Fruit fly (Drosophila melanogaster) whole organism, embryonic: ENCODE measurements around the gene Aatf.

Experiments
- Adf1 ChIP-seq: fragments of 200-800 bp; sonication (Bioruptor generic); IDR thresholded peaks from 2 replicates; pipeline ENCODE4 v1.3.6; 2022; ENCODE audit warnings: missing biosample characterization, missing genetic modification characterization
- Atf3 ChIP-seq: fragments of 200-800 bp; sonication (Bioruptor generic); optimal IDR thresholded peaks from 3 replicates; lab custom pipeline; 2016; ENCODE audit warnings: missing biosample characterization, missing genetic modification characterization
- Atf6 ChIP-seq: fragments of 200-800 bp; sonication (Bioruptor generic); IDR thresholded peaks from 2 replicates; pipeline ENCODE4 v1.3.6; 2022; ENCODE audit warnings: missing biosample characterization, missing genetic modification characterization
- B-H2 ChIP-seq: fragments of 200-800 bp; sonication (Bioruptor generic); optimal IDR thresholded peaks from 2 replicates; lab custom pipeline; 2018; ENCODE audit warnings: missing biosample characterization, mild to moderate bottlenecking, missing genetic modification characterization
- BEAF-32 ChIP-seq: fragments of 200-800 bp; sonication (Bioruptor generic); optimal IDR thresholded peaks from 3 replicates; lab custom pipeline; 2017; ENCODE audit warnings: missing biosample characterization, missing genetic modification characterization, mild to moderate bottlenecking, moderate library complexity, missing genetic modification reagents
- Bteb2 ChIP-seq: fragments of 200-800 bp; sonication (Bioruptor generic); optimal IDR thresholded peaks from 2 replicates; lab custom pipeline; 2016; ENCODE audit warnings: missing biosample characterization, missing genetic modification characterization
- CG10147 ChIP-seq: fragments of 200-800 bp; sonication (Bioruptor generic); optimal IDR thresholded peaks from 2 replicates; lab custom pipeline; 2019; ENCODE audit warnings: missing biosample characterization, mild to moderate bottlenecking, missing genetic modification characterization, moderate library complexity
- CG1024 ChIP-seq: fragments of 200-800 bp; sonication (Bioruptor generic); IDR thresholded peaks from 2 replicates; pipeline ENCODE4 v1.3.6; 2022; ENCODE audit warnings: missing biosample characterization, missing genetic modification characterization
- CG11560 ChIP-seq: fragments of 200-800 bp; sonication (Bioruptor generic); IDR thresholded peaks from 3 replicates; pipeline ENCODE4 v1.3.6; 2022; ENCODE audit warnings: missing biosample characterization, missing genetic modification characterization
- CG13894 ChIP-seq: fragments of 200-800 bp; sonication (Bioruptor generic); optimal IDR thresholded peaks from 3 replicates; lab custom pipeline; 2018; ENCODE audit warnings: missing biosample characterization, mild to moderate bottlenecking, missing genetic modification characterization, moderate library complexity
- CG14050 ChIP-seq: fragments of 200-800 bp; sonication (Bioruptor generic); IDR thresholded peaks from 3 replicates; pipeline ENCODE4 v1.3.6; 2022; ENCODE audit warnings: missing biosample characterization, missing genetic modification characterization
- CG16863 ChIP-seq: fragments of 200-800 bp; sonication (Bioruptor generic); optimal IDR thresholded peaks from 3 replicates; lab custom pipeline; 2016; ENCODE audit warnings: missing biosample characterization, missing genetic modification characterization
- CG17361 ChIP-seq: fragments of 200-800 bp; sonication (Bioruptor generic); IDR thresholded peaks from 3 replicates; pipeline ENCODE4 v1.3.6; 2022; ENCODE audit warnings: missing biosample characterization, missing genetic modification characterization
- CG32532 ChIP-seq: fragments of 200-800 bp; sonication (Bioruptor generic); IDR thresholded peaks from 2 replicates; pipeline ENCODE4 v1.3.6; 2022; ENCODE audit warnings: missing biosample characterization, missing genetic modification characterization
- CG33557 ChIP-seq: fragments of 200-800 bp; sonication (Bioruptor generic); optimal IDR thresholded peaks from 2 replicates; lab custom pipeline; 2019; ENCODE audit warnings: missing biosample characterization, mild to moderate bottlenecking, missing genetic modification characterization, moderate library complexity
- CG3995 ChIP-seq: fragments of 200-800 bp; sonication (Bioruptor generic); optimal IDR thresholded peaks from 3 replicates; lab custom pipeline; 2016; ENCODE audit warnings: missing biosample characterization, missing genetic modification characterization
- CG4424 ChIP-seq: fragments of 200-800 bp; sonication (Bioruptor generic); optimal IDR thresholded peaks from 3 replicates; lab custom pipeline; 2016; ENCODE audit warnings: missing biosample characterization, missing genetic modification characterization
- CG4730 ChIP-seq: fragments of 200-800 bp; sonication (Bioruptor generic); IDR thresholded peaks from 2 replicates; pipeline ENCODE4 v1.3.6; 2022; ENCODE audit warnings: missing biosample characterization, missing genetic modification characterization
- CG6765 ChIP-seq: fragments of 200-800 bp; sonication (Bioruptor generic); optimal IDR thresholded peaks from 3 replicates; lab custom pipeline; 2017; ENCODE audit warnings: missing biosample characterization, mild to moderate bottlenecking, missing genetic modification characterization
- CG7271 ChIP-seq: fragments of 200-800 bp; sonication (Bioruptor generic); optimal IDR thresholded peaks from 2 replicates; lab custom pipeline; 2018; ENCODE audit warnings: missing biosample characterization, mild to moderate bottlenecking, missing genetic modification characterization, moderate library complexity
- Dll ChIP-seq: fragments of 200-800 bp; sonication (Bioruptor generic); IDR thresholded peaks from 4 replicates; pipeline ENCODE4 v1.3.6; 2022; ENCODE audit warnings: missing biosample characterization, missing genetic modification characterization; ENCODE audit not compliant: partially characterized antibody
- Ets65A ChIP-seq: fragments of 200-800 bp; sonication (Bioruptor generic); peaks from one replicate; lab custom pipeline; 2016; ENCODE audit warnings: missing biosample characterization, missing genetic modification characterization
- HLH3B ChIP-seq: fragments of 200-800 bp; sonication (Bioruptor generic); IDR thresholded peaks from 2 replicates; pipeline ENCODE4 v1.3.6; 2022; ENCODE audit warnings: missing biosample characterization, missing genetic modification characterization
- HLH54F ChIP-seq: fragments of 200-800 bp; sonication (Bioruptor generic); optimal IDR thresholded peaks from 3 replicates; lab custom pipeline; 2016; ENCODE audit warnings: missing biosample characterization, missing genetic modification characterization
- Lhr ChIP-seq: fragments of 200-800 bp; sonication (Bioruptor generic); optimal IDR thresholded peaks from 3 replicates; lab custom pipeline; 2017; ENCODE audit warnings: mild to moderate bottlenecking, missing biosample characterization, missing genetic modification reagents, missing genetic modification characterization
- Med ChIP-seq: fragments of 200-800 bp; sonication (Bioruptor generic); peaks from one replicate; lab custom pipeline; 2016; ENCODE audit warnings: missing biosample characterization, missing genetic modification characterization, mild to moderate bottlenecking, inconsistent platforms, moderate library complexity
- NC2α ChIP-seq: fragments of 200-800 bp; sonication (Bioruptor generic); optimal IDR thresholded peaks from 2 replicates; lab custom pipeline; 2016; ENCODE audit warnings: missing biosample characterization, missing genetic modification characterization
- NFAT ChIP-seq: fragments of 200-800 bp; sonication (Bioruptor generic); IDR thresholded peaks from 2 replicates; pipeline ENCODE4 v1.3.6; 2022; ENCODE audit warnings: missing biosample characterization, missing genetic modification characterization
- Pdp1 ChIP-seq, 2 experiments: fragments of 200-800 bp; sonication (Bioruptor generic); optimal IDR thresholded peaks; 3 replicates each; lab custom pipeline; 2016; ENCODE audit warnings: missing biosample characterization in 2 of 2, missing genetic modification characterization in 2 of 2, mild to moderate bottlenecking in 1 of 2, moderate library complexity in 1 of 2
- Stat92E ChIP-seq, 3 experiments: fragments of >200 bp in 2 of 3; fragments of 200-800 bp in 1 of 3; sonication (Bioruptor generic) in 1 of 3; optimal IDR thresholded peaks; 2 replicates each; lab custom pipeline; 2017 to 2019; ENCODE audit warnings: missing biosample characterization in 3 of 3, missing genetic modification characterization in 3 of 3, mild to moderate bottlenecking in 1 of 3, moderate library complexity in 1 of 3
- az2 ChIP-seq: fragments of 200-800 bp; sonication (Bioruptor generic); optimal IDR thresholded peaks from 3 replicates; lab custom pipeline; 2016; ENCODE audit warnings: missing biosample characterization, missing genetic modification characterization
- btn ChIP-seq: fragments of 200-800 bp; sonication (Bioruptor generic); optimal IDR thresholded peaks from 2 replicates; lab custom pipeline; 2016; ENCODE audit warnings: missing biosample characterization, missing genetic modification characterization
- crc ChIP-seq: fragments of 200-800 bp; sonication (Bioruptor generic); optimal IDR thresholded peaks from 2 replicates; lab custom pipeline; 2016; ENCODE audit warnings: missing biosample characterization, missing genetic modification characterization
- danr ChIP-seq: fragments of 200-800 bp; sonication (Bioruptor generic); IDR thresholded peaks from 2 replicates; pipeline ENCODE4 v1.3.6; 2022; ENCODE audit warnings: missing biosample characterization, missing genetic modification characterization
- dati ChIP-seq: fragments of 200-800 bp; sonication (Bioruptor generic); IDR thresholded peaks from 2 replicates; pipeline ENCODE4 v1.3.6; 2022; ENCODE audit warnings: missing biosample characterization, missing genetic modification characterization
- fd3F ChIP-seq: fragments of 200-800 bp; sonication (Bioruptor generic); optimal IDR thresholded peaks from 2 replicates; lab custom pipeline; 2018; ENCODE audit warnings: missing biosample characterization, mild to moderate bottlenecking, missing genetic modification characterization, moderate library complexity
- gro ChIP-seq: fragments of 200-800 bp; sonication (Bioruptor generic); optimal IDR thresholded peaks from 2 replicates; lab custom pipeline; 2016; ENCODE audit warnings: missing biosample characterization, missing genetic modification characterization
- kni ChIP-seq: fragments of 200-800 bp; sonication (Bioruptor generic); optimal IDR thresholded peaks from 3 replicates; lab custom pipeline; 2017; ENCODE audit warnings: mild to moderate bottlenecking, missing biosample characterization, missing genetic modification reagents, missing genetic modification characterization
- knrl ChIP-seq: fragments of 200-800 bp; sonication (Bioruptor generic); IDR thresholded peaks from 3 replicates; pipeline ENCODE4 v1.3.6; 2022; ENCODE audit warnings: missing biosample characterization, missing genetic modification characterization; ENCODE audit not compliant: partially characterized antibody
- odd ChIP-seq: fragments of 200-800 bp; sonication (Bioruptor generic); optimal IDR thresholded peaks from 2 replicates; lab custom pipeline; 2017; ENCODE audit warnings: missing biosample characterization, mild to moderate bottlenecking, missing genetic modification characterization
- rib ChIP-seq: fragments of 200-800 bp; sonication (Bioruptor generic); IDR thresholded peaks from 2 replicates; pipeline ENCODE4 v1.3.6; 2022; ENCODE audit warnings: missing biosample characterization, missing genetic modification characterization
- sc ChIP-seq, 3 experiments: fragments of >200 bp in 2 of 3; fragments of 200-800 bp in 1 of 3; sonication (Bioruptor generic) in 1 of 3; optimal IDR thresholded peaks; 2 replicates in 2 of 3; 3 replicates in 1 of 3; lab custom pipeline; 2017; ENCODE audit warnings: mild to moderate bottlenecking in 1 of 3, missing biosample characterization in 1 of 3, missing genetic modification characterization in 1 of 3, missing genetic modification reagents in 1 of 3
- sima ChIP-seq: fragments of 200-800 bp; sonication (Bioruptor generic); optimal IDR thresholded peaks from 2 replicates; lab custom pipeline; 2016; ENCODE audit warnings: missing biosample characterization, missing genetic modification characterization
- so ChIP-seq: fragments of 200-800 bp; sonication (Bioruptor generic); IDR thresholded peaks from 3 replicates; pipeline ENCODE4 v1.3.6; 2022; ENCODE audit warnings: missing biosample characterization, missing genetic modification characterization
- sr ChIP-seq: fragments of 200-800 bp; sonication (Bioruptor generic); IDR thresholded peaks from 3 replicates; pipeline ENCODE4 v1.3.6; 2022; ENCODE audit warnings: missing biosample characterization, missing genetic modification characterization
- toy ChIP-seq: fragments of 200-800 bp; sonication (Bioruptor generic); IDR thresholded peaks from 2 replicates; pipeline ENCODE4 v1.3.6; 2022; ENCODE audit warnings: missing biosample characterization, missing genetic modification characterization
- trem ChIP-seq: fragments of 200-800 bp; optimal IDR thresholded peaks from 3 replicates; lab custom pipeline; 2019; ENCODE audit warnings: missing biosample characterization, mild to moderate bottlenecking, missing genetic modification characterization, moderate library complexity
- tup ChIP-seq: fragments of 200-800 bp; sonication (Bioruptor generic); optimal IDR thresholded peaks from 2 replicates; lab custom pipeline; 2016; ENCODE audit warnings: missing biosample characterization, mild to moderate bottlenecking, missing genetic modification characterization, moderate library complexity

Aatf gene

DNA sequence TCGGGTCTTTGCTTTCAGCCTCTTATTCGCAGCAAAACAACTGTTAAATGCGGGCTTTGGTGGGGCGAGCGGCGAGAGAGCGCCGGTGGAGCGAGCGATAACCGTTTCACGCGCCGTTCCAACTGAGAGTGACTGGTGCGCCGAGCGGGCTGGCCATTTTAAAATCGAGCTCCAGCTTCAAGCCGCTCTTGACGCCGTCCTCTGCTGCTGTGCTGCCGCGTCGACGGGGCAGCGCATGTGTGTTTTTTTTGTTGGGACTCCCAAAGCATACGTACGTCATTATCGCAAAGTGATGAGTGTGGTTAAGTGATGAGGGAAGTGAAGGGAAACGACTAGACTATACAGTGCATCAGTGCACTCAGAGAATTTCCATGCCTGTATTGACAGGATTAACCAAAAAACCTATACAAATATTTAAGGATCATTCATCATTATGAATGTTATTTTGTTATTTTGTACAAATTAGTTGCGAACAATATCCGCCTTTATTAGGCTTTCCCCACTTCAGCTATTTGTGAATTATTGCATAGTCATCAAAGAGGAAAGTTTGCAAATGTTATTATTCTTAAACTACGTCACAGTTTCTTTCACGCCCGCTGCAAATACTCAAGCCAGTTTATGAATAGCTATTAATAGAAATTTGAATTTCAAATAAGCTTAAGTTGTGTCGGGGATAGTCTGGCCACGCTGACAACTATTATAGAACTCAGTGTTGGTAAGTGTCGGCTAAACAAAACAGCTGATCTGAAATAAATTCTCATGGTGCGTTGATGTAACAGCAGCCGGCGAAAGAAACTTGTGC, 44.0 kb upstream of the Aatf start, which contains the start of gene Spn27A (continued):
- peak; percentile 70 for TF ChIP-seq HLH54F (GFP tag; lab: Kevin White, UChicago)
- peak; percentile 1 for TF ChIP-seq btn (GFP tag; lab: Kevin White, UChicago)
- no peak for TF ChIP-seq sr
- TF ChIP-seq HLH3B (GFP tag; lab: Robert Waterston, UW): peak; percentile 54
- no peak for TF ChIP-seq sima (GFP tag; lab: Kevin White, UChicago)
- peak; percentile 54 for TF ChIP-seq Lhr (GFP tag; lab: Kevin White, UChicago)
- no peak for TF ChIP-seq CG1024 (GFP tag; lab: Robert Waterston, UW)
- TF ChIP-seq tup (GFP tag; lab: Kevin White, UChicago): peak; percentile 15
- peak; percentile 58 for TF ChIP-seq gro (GFP tag; lab: Kevin White, UChicago)
- TF ChIP-seq so: 0 out of 3 replicates have a peak, but pooled peaks have one; percentile 31
- TF ChIP-seq Ets65A (GFP tag; lab: Kevin White, UChicago): peak; percentile 95
- TF ChIP-seq CG13894 (tag; lab: Kevin White, UChicago): peak; percentile 15
- peak; percentile 42 for TF ChIP-seq BEAF-32 (GFP tag; lab: Kevin White, UChicago)
- TF ChIP-seq CG11560 (tag; lab: Robert Waterston, UW): no peak
- peak; percentile 78 for TF ChIP-seq B-H2 (GFP tag; lab: Kevin White, UChicago)
- peak; percentile 37 for TF ChIP-seq crc (GFP tag; lab: Kevin White, UChicago)
- peak; percentile 59 to 99 for TF ChIP-seq Pdp1 (GFP tag; optimal IDR thresholded peaks at IDR 0.05; lab: Kevin White, UChicago)
- peak; percentile 95 for TF ChIP-seq Med (GFP tag; lab: Kevin White, UChicago)
- peak; percentile 10 for TF ChIP-seq Bteb2
- no peak for TF ChIP-seq toy (GFP tag; lab: Robert Waterston, UW)
- TF ChIP-seq Adf1 (GFP tag; lab: Robert Waterston, UW): peak; percentile 93
- no peak; the same call in 1 of the 2 replicates for TF ChIP-seq CG32532 (GFP tag; lab: Robert Waterston, UW)
- TF ChIP-seq rib (GFP tag; lab: Robert Waterston, UW): 0 out of 2 replicates have a peak, but pooled peaks have one; percentile 17
- TF ChIP-seq Dll: 0 out of 4 replicates have a peak, but pooled peaks have one; percentile 28
- no peak for TF ChIP-seq kni (GFP tag; lab: Kevin White, UChicago)
- peak; percentile 57 for TF ChIP-seq CG3995 (GFP tag; lab: Kevin White, UChicago)
- peak; percentile 52 for TF ChIP-seq CG16863 (GFP tag; lab: Kevin White, UChicago)
- no peak for TF ChIP-seq CG7271 (tag; lab: Kevin White, UChicago)
- TF ChIP-seq CG14050 (GFP tag; lab: Robert Waterston, UW): peak; percentile 19; the same call in 2 of the 3 replicates
- TF ChIP-seq CG4424 (GFP tag; lab: Kevin White, UChicago): peak; percentile 57
- peak; percentile 30 for TF ChIP-seq CG10147 (GFP tag; lab: Kevin White, UChicago)
- peak; percentile 27 for TF ChIP-seq fd3F (GFP tag; lab: Kevin White, UChicago)
- peak; percentile 51 for TF ChIP-seq NC2α (GFP tag; lab: Kevin White, UChicago)
- TF ChIP-seq CG4730 (GFP tag; lab: Robert Waterston, UW): 0 out of 2 replicates have a peak, but pooled peaks have one; percentile 25
- TF ChIP-seq dati (GFP tag; lab: Robert Waterston, UW): no peak
- TF ChIP-seq trem: peak; percentile 46
- peak; percentile 29 for TF ChIP-seq CG33557
- no peak for TF ChIP-seq knrl (GFP tag; lab: Robert Waterston, UW)
- TF ChIP-seq Atf6 (GFP tag; lab: Robert Waterston, UW): no peak; the same call in 1 of the 2 replicates
- TF ChIP-seq CG17361 (GFP tag; lab: Robert Waterston, UW): peak; percentile 81
- TF ChIP-seq Atf3 (GFP tag; lab: Kevin White, UChicago): peak; percentile 50
- TF ChIP-seq odd (GFP tag; lab: Kevin White, UChicago): peak; percentile 28
- no peak for TF ChIP-seq CG6765 (GFP tag; lab: Kevin White, UChicago)
- TF ChIP-seq danr: no peak
- TF ChIP-seq NFAT (GFP tag; lab: Robert Waterston, UW): peak; percentile 1; the same call in 1 of the 2 replicates
- TF ChIP-seq Stat92E (GFP tag; optimal IDR thresholded peaks at IDR 0.05; lab: Kevin White, UChicago): peak in 1 of 3 experiments; percentile 24
- no peak for TF ChIP-seq sc (optimal IDR thresholded peaks at IDR 0.05; lab: Kevin White, UChicago)
- peak; percentile 49 for TF ChIP-seq sc (GFP tag; optimal IDR thresholded peaks at IDR 0.05; lab: Kevin White, UChicago)
- peak; percentile 70 for TF ChIP-seq az2 (GFP tag; lab: Kevin White, UChicago)
